Worm (Caenorhabditis elegans) whole organism, L4 larva: ENCODE results near the gene lgc-54.

Experiments
- R02D3.7 ChIP-seq: fragments of 150-350 bp; sonication (generic microtip); optimal IDR thresholded peaks from 3 replicates; lab custom pipeline; 2014; ENCODE audit warnings: missing biosample characterization, missing genetic modification characterization
- T20F7.1 ChIP-seq: fragments of 200-800 bp; sonication (Bioruptor generic); optimal IDR thresholded peaks from 2 replicates; lab custom pipeline; 2018; ENCODE audit warnings: mild to moderate bottlenecking, missing genetic modification characterization, missing compliant biosample characterization
- Y48G9A.11 ChIP-seq: fragments of 200-800 bp; sonication (Bioruptor generic); IDR thresholded peaks from 2 replicates; pipeline ENCODE4 v1.3.6; 2022; ENCODE audit warnings: missing genetic modification reagents, missing genetic modification characterization, missing compliant biosample characterization
- Y5F2A.4 ChIP-seq: fragments of 200-800 bp; sonication (Bioruptor generic); optimal IDR thresholded peaks from 2 replicates; lab custom pipeline; 2018; ENCODE audit warnings: mild to moderate bottlenecking, missing genetic modification characterization, missing compliant biosample characterization
- ZK337.2 ChIP-seq: fragments of 200-800 bp; sonication (Bioruptor generic); IDR thresholded peaks from 2 replicates; pipeline ENCODE4 v1.3.6; 2022; ENCODE audit warnings: missing genetic modification reagents, missing genetic modification characterization, missing compliant biosample characterization
- aha-1 ChIP-seq: fragments of 150-350 bp; peaks from one replicate; lab custom pipeline; 2014; ENCODE audit warnings: missing biosample characterization, missing genetic modification characterization
- ceh-20 ChIP-seq: fragments of 200-800 bp; sonication (Bioruptor generic); IDR thresholded peaks from 2 replicates; pipeline ENCODE4 v1.3.6; 2022; ENCODE audit warnings: missing genetic modification reagents, missing genetic modification characterization, missing compliant biosample characterization
- ceh-28 ChIP-seq: fragments of 150-350 bp; optimal IDR thresholded peaks from 2 replicates; lab custom pipeline; 2014; ENCODE audit warnings: missing biosample characterization, missing genetic modification reagents, missing genetic modification characterization
- ceh-32 ChIP-seq: sonication (generic microtip); optimal IDR thresholded peaks from 2 replicates; lab custom pipeline; 2016; ENCODE audit warnings: mild to moderate bottlenecking, missing genetic modification characterization, missing compliant biosample characterization; ENCODE audit not compliant: poor library complexity
- ceh-62 ChIP-seq: sonication (generic microtip); optimal IDR thresholded peaks from 2 replicates; lab custom pipeline; 2017; ENCODE audit warnings: missing biosample characterization, missing genetic modification characterization
- ceh-82 ChIP-seq: sonication (generic microtip); optimal IDR thresholded peaks from 2 replicates; lab custom pipeline; 2017; ENCODE audit warnings: missing biosample characterization, missing genetic modification characterization
- ces-1 ChIP-seq: fragments of 150-350 bp; sonication (generic microtip); optimal IDR thresholded peaks from 4 replicates; lab custom pipeline; 2014; ENCODE audit warnings: missing biosample characterization, missing genetic modification reagents, missing genetic modification characterization
- cey-2 ChIP-seq: sonication (generic microtip); optimal IDR thresholded peaks from 3 replicates; lab custom pipeline; 2017; ENCODE audit warnings: missing genetic modification characterization, mild to moderate bottlenecking, missing compliant biosample characterization, antibody characterized with exemption, borderline replicate concordance; ENCODE audit not compliant: insufficient read depth
- daf-8 ChIP-seq: fragments of 200-800 bp; sonication (Bioruptor generic); IDR thresholded peaks from 2 replicates; pipeline ENCODE4 v1.3.6; 2022; ENCODE audit warnings: missing genetic modification characterization, missing compliant biosample characterization
- dmd-6 ChIP-seq: fragments of 200-800 bp; sonication (Bioruptor generic); IDR thresholded peaks from 2 replicates; pipeline ENCODE4 v1.3.6; 2022; ENCODE audit warnings: missing genetic modification reagents, missing genetic modification characterization, missing compliant biosample characterization
- egl-43 ChIP-seq: fragments of 200-800 bp; sonication (Bioruptor generic); IDR thresholded peaks from 2 replicates; pipeline ENCODE4 v1.3.6; 2022; ENCODE audit warnings: missing genetic modification reagents, missing genetic modification characterization, missing compliant biosample characterization
- fos-1 ChIP-seq: fragments of 150-350 bp; optimal IDR thresholded peaks from 2 replicates; lab custom pipeline; 2014; ENCODE audit warnings: missing biosample characterization, missing genetic modification characterization
- hlh-11 ChIP-seq: fragments of 200-800 bp; sonication (Bioruptor generic); optimal IDR thresholded peaks from 2 replicates; lab custom pipeline; 2018; ENCODE audit warnings: mild to moderate bottlenecking, missing genetic modification characterization, missing compliant biosample characterization
- hlh-30 ChIP-seq: sonication (generic microtip); optimal IDR thresholded peaks from 2 replicates; lab custom pipeline; 2017; ENCODE audit warnings: antibody characterized with exemption, mild to moderate bottlenecking, missing genetic modification characterization, missing compliant biosample characterization; ENCODE audit not compliant: insufficient read depth
- hmg-1.1 ChIP-seq: fragments of 200-800 bp; sonication (Bioruptor generic); IDR thresholded peaks from 2 replicates; pipeline ENCODE4 v1.3.6; 2022; ENCODE audit warnings: missing genetic modification reagents, missing genetic modification characterization, missing compliant biosample characterization
- lim-7 ChIP-seq: fragments of 200-800 bp; sonication (Bioruptor generic); IDR thresholded peaks from 2 replicates; pipeline ENCODE4 v1.3.6; 2022; ENCODE audit warnings: missing genetic modification characterization, missing compliant biosample characterization
- lin-1 ChIP-seq: fragments of 200-800 bp; sonication (Bioruptor generic); IDR thresholded peaks from 2 replicates; pipeline ENCODE4 v1.3.6; 2022; ENCODE audit warnings: missing genetic modification reagents, missing genetic modification characterization, missing compliant biosample characterization
- lin-29 ChIP-seq: fragments of 200-800 bp; sonication (Bioruptor generic); IDR thresholded peaks from 2 replicates; pipeline ENCODE4 v1.3.6; 2022; ENCODE audit warnings: missing genetic modification reagents, missing genetic modification characterization, missing compliant biosample characterization
- lin-39 ChIP-seq: fragments of 150-350 bp; optimal IDR thresholded peaks from 2 replicates; lab custom pipeline; 2014; ENCODE audit warnings: missing biosample characterization, missing genetic modification reagents, missing genetic modification characterization
- lsy-2 ChIP-seq, 2 experiments: fragments of 150-350 bp in 1 of 2; sonication (generic microtip) in 1 of 2; optimal IDR thresholded peaks; 2 replicates each; lab custom pipeline; 2014 to 2017; ENCODE audit warnings: missing biosample characterization in 2 of 2, missing genetic modification characterization in 2 of 2
- madf-5 ChIP-seq, 2 experiments: fragments of 200-800 bp; sonication (Bioruptor generic); IDR thresholded peaks; 2 replicates each; pipeline ENCODE4 v1.3.6; 2022; ENCODE audit warnings: missing compliant biosample characterization in 2 of 2, missing genetic modification characterization in 2 of 2
- mdt-29 ChIP-seq: fragments of 200-800 bp; sonication (Bioruptor generic); IDR thresholded peaks from 2 replicates; pipeline ENCODE4 v1.3.6; 2022; ENCODE audit warnings: missing genetic modification reagents, missing genetic modification characterization, missing compliant biosample characterization
- nhr-10 ChIP-seq: fragments of 150-350 bp; optimal IDR thresholded peaks from 2 replicates; lab custom pipeline; 2014; ENCODE audit warnings: missing biosample characterization, missing genetic modification characterization
- nhr-102 ChIP-seq: sonication (generic microtip); optimal IDR thresholded peaks from 2 replicates; lab custom pipeline; 2016; ENCODE audit warnings: mild to moderate bottlenecking, missing genetic modification characterization, moderate library complexity, missing compliant biosample characterization
- nhr-28 ChIP-seq: fragments of 150-350 bp; optimal IDR thresholded peaks from 2 replicates; lab custom pipeline; 2014; ENCODE audit warnings: missing biosample characterization, missing genetic modification characterization
- nhr-41 ChIP-seq: fragments of 200-800 bp; sonication (Bioruptor generic); IDR thresholded peaks from 2 replicates; pipeline ENCODE4 v1.3.6; 2022; ENCODE audit warnings: missing genetic modification reagents, missing genetic modification characterization, missing compliant biosample characterization
- nhr-6 ChIP-seq: fragments of 150-350 bp; optimal IDR thresholded peaks from 2 replicates; lab custom pipeline; 2014; ENCODE audit warnings: missing biosample characterization, missing genetic modification characterization
- nhr-77 ChIP-seq: fragments of 150-350 bp; optimal IDR thresholded peaks from 2 replicates; lab custom pipeline; 2014; ENCODE audit warnings: missing biosample characterization, missing genetic modification characterization
- pqm-1 ChIP-seq: sonication (generic microtip); optimal IDR thresholded peaks from 2 replicates; lab custom pipeline; 2017; ENCODE audit warnings: missing biosample characterization, missing genetic modification characterization
- skn-1 ChIP-seq: fragments of 150-350 bp; optimal IDR thresholded peaks from 2 replicates; lab custom pipeline; 2014; ENCODE audit warnings: missing biosample characterization, missing genetic modification characterization
- tra-1 ChIP-seq: fragments of 200-800 bp; sonication (Bioruptor generic); IDR thresholded peaks from 2 replicates; pipeline ENCODE4 v1.3.6; 2022; ENCODE audit warnings: missing genetic modification reagents, missing genetic modification characterization, missing compliant biosample characterization
- unc-62 ChIP-seq, 3 experiments: fragments of 150-350 bp in 1 of 3; sonication (generic microtip); optimal IDR thresholded peaks in 2 of 3; peaks in 1 of 3; 1 replicate in 1 of 3; 2 replicates in 2 of 3; lab custom pipeline; 2014 to 2017; ENCODE audit warnings: missing biosample characterization in 3 of 3, missing genetic modification characterization in 3 of 3, missing genetic modification reagents in 3 of 3, missing genotype in 1 of 3
- vab-7 ChIP-seq: fragments of 200-800 bp; sonication (Bioruptor generic); IDR thresholded peaks from 2 replicates; pipeline ENCODE4 v1.3.6; 2022; ENCODE audit warnings: missing genetic modification reagents, missing genetic modification characterization, missing compliant biosample characterization
- zfp-3 ChIP-seq: fragments of 200-800 bp; sonication (Bioruptor generic); conservative IDR thresholded peaks from 2 replicates; pipeline ENCODE4 v1.3.6; 2022; ENCODE audit warnings: missing genetic modification reagents, missing genetic modification characterization, missing compliant biosample characterization

lgc-54 gene

ce11 chrV:6828786-6829185 lies 17.6 kb downstream of the lgc-54 start, which contains the start of gene dmsr-15:
dmsr-15 (minus strand) TSS chrV:6828886.
- TF ChIP-seq T20F7.1 (GFP tag; lab: Kevin White, UChicago): no peak
- TF ChIP-seq nhr-102 (tag; lab: Kevin White, UChicago): no peak
- TF ChIP-seq madf-5 (GFP tag; IDR thresholded peaks at IDR 0.05; lab: Robert Waterston, UW): no peak
- no peak for TF ChIP-seq ceh-20 (GFP tag; lab: Robert Waterston, UW)
- no peak for TF ChIP-seq hlh-30 (tag; lab: Kevin White, UChicago)
- TF ChIP-seq daf-8 (GFP tag; lab: Robert Waterston, UW): no peak

DNA sequence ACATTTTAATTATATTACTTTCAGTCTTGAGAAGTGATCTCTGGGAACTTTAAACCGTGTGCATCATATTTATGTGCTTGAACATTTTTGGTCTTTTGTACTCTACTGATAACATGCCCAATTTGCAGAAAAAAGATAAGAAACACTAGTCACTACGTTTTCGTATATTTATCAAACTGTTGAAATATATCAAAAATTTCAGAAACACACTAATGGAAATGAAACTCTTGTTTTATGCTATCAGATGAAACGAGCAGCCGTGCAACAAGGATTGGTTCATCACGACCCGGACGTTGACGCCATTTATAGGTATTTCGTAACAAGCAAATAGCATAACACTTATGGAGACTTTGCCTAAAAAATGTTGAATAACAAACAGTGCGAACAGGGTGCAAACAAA lies 23.0 kb downstream of the lgc-54 start:
- TF ChIP-seq T20F7.1 (GFP tag; lab: Kevin White, UChicago) (peak; percentile 4), egl-43 (no peak), R02D3.7 (tag; lab: Kevin White, UChicago) (no peak), unc-62 (GFP tag; optimal IDR thresholded peaks at IDR 0.05 in 1 of 2; lab: Kevin White, UChicago) (peak in 1 of 2 experiments; percentile 81), unc-62 (tag; optimal IDR thresholded peaks at IDR 0.05; lab: Kevin White, UChicago) (no peak), pqm-1 (tag; lab: Kevin White, UChicago) (peak; percentile 93), nhr-77 (tag; lab: Kevin White, UChicago) (peak; percentile 58), lin-29 (GFP tag; lab: Robert Waterston, UW) (no peak), dmd-6 (GFP tag; lab: Robert Waterston, UW) (peak; percentile 93), nhr-28 (tag; lab: Kevin White, UChicago) (peak; percentile 87)

DNA sequence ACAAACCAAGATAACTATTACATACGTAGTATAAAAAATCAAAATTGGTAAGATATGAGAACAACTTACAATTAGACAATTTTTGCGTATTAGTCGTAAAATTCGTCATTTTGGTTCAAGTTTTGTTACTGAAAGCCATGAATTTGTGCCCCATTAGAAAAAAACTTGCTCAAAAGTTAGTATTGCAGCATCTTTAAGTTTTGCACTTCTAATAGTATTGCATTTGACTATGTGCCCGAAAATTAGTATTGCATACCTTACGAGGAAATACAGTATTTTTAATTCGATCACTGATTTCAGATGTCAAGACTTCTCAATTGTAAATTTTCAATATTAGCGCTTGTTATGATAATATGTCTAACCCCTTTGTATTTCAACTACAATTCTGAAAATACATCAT lies 24.9 kb downstream of the lgc-54 start, which contains the start of gene T15B7.8:
Gene T15B7.8, plus strand, starts transcription at position 301 of the 400 bp plus-strand sequence.
- TF ChIP-seq nhr-6 (tag; lab: Kevin White, UChicago) (no peak), Y5F2A.4 (no peak), skn-1 (tag; lab: Kevin White, UChicago) (no peak), mdt-29 (no peak), lin-39 (no peak), ZK337.2 (GFP tag; lab: Robert Waterston, UW) (no peak), hlh-11 (tag; lab: Kevin White, UChicago) (no peak), ceh-32 (no peak), unc-62 (GFP tag; optimal IDR thresholded peaks at IDR 0.05 in 1 of 2; lab: Kevin White, UChicago) (no peak), unc-62 (tag; optimal IDR thresholded peaks at IDR 0.05; lab: Kevin White, UChicago) (no peak), zfp-3 (GFP tag; lab: Robert Waterston, UW) (no peak), vab-7 (GFP tag; lab: Robert Waterston, UW) (no peak), aha-1 (tag; lab: Kevin White, UChicago) (no peak), dmd-6 (GFP tag; lab: Robert Waterston, UW) (no peak), hmg-1.1 (GFP tag; lab: Robert Waterston, UW) (no peak), lim-7 (GFP tag; lab: Robert Waterston, UW) (no peak), nhr-102 (tag; lab: Kevin White, UChicago) (no peak), daf-8 (GFP tag; lab: Robert Waterston, UW) (no peak), ceh-82 (tag; lab: Kevin White, UChicago) (no peak), nhr-10 (tag; lab: Kevin White, UChicago) (no peak), lsy-2 (tag; optimal IDR thresholded peaks at IDR 0.05; lab: Kevin White, UChicago) (no peak)

ce11 chrV:6819812-6820211 lies 26.6 kb downstream of the lgc-54 start, which contains the start of gene dmsr-13:
dmsr-13 (minus strand) TSS chrV:6819912.
- no peak for TF ChIP-seq unc-62 (GFP tag; optimal IDR thresholded peaks at IDR 0.05 in 1 of 2; lab: Kevin White, UChicago)
- TF ChIP-seq unc-62 (tag; optimal IDR thresholded peaks at IDR 0.05; lab: Kevin White, UChicago): no peak
- TF ChIP-seq tra-1 (GFP tag; lab: Robert Waterston, UW): no peak
- no peak for TF ChIP-seq Y48G9A.11 (GFP tag; lab: Robert Waterston, UW)
- no peak for TF ChIP-seq egl-43
- no peak for TF ChIP-seq cey-2 (tag; lab: Kevin White, UChicago)
- TF ChIP-seq ceh-20 (GFP tag; lab: Robert Waterston, UW): no peak
- TF ChIP-seq nhr-6 (tag; lab: Kevin White, UChicago): no peak
- no peak for TF ChIP-seq lin-29 (GFP tag; lab: Robert Waterston, UW)
- TF ChIP-seq fos-1 (tag; lab: Kevin White, UChicago): no peak
- TF ChIP-seq lin-1 (GFP tag; lab: Robert Waterston, UW): no peak
- TF ChIP-seq ceh-28 (tag; lab: Kevin White, UChicago): no peak
- TF ChIP-seq ceh-62 (tag; lab: Kevin White, UChicago): no peak
- TF ChIP-seq nhr-41 (GFP tag; lab: Robert Waterston, UW): no peak
- TF ChIP-seq madf-5 (GFP tag; IDR thresholded peaks at IDR 0.05; lab: Robert Waterston, UW): no peak
- no peak for TF ChIP-seq ces-1
